Fruit fly (Drosophila melanogaster) whole organism, adult: ENCODE measurements around the gene Gr64e.

Experiments
- CG11617 ChIP-seq: fragments of 200-800 bp; sonication (Bioruptor generic); optimal IDR thresholded peaks from 2 replicates; lab custom pipeline; 2017; ENCODE audit warnings: mild to moderate bottlenecking, missing biosample characterization, missing genetic modification reagents, missing genetic modification characterization
- CG5204 ChIP-seq: fragments of 200-800 bp; sonication (Bioruptor generic); optimal IDR thresholded peaks from 2 replicates; lab custom pipeline; 2016; ENCODE audit warnings: missing biosample characterization, missing genetic modification characterization
- CG7045 ChIP-seq: fragments of 200-800 bp; sonication (Bioruptor generic); optimal IDR thresholded peaks from 2 replicates; lab custom pipeline; 2017; ENCODE audit warnings: missing biosample characterization, mild to moderate bottlenecking, missing genetic modification characterization
- Clk ChIP-seq: fragments of 200-800 bp; sonication (Bioruptor generic); optimal IDR thresholded peaks from 2 replicates; lab custom pipeline; 2017; ENCODE audit warnings: missing biosample characterization, missing genetic modification characterization
- cic ChIP-seq: fragments of 200-800 bp; sonication (Bioruptor generic); optimal IDR thresholded peaks from 2 replicates; lab custom pipeline; 2017; ENCODE audit warnings: missing biosample characterization, mild to moderate bottlenecking, missing genetic modification characterization, moderate library complexity
- cnc ChIP-seq, 2 experiments: fragments of >200 bp; optimal IDR thresholded peaks; 2 replicates each; lab custom pipeline; 2017
- kay ChIP-seq: fragments of 200-800 bp; sonication (Bioruptor generic); peaks from one replicate; lab custom pipeline; 2016; ENCODE audit warnings: missing biosample characterization, missing genetic modification characterization, borderline replicate concordance
- pad ChIP-seq: fragments of 200-800 bp; sonication (Bioruptor generic); optimal IDR thresholded peaks from 3 replicates; lab custom pipeline; 2017; ENCODE audit warnings: missing biosample characterization, missing genetic modification characterization, mild to moderate bottlenecking, moderate library complexity, missing genetic modification reagents

dm6 chr3L:4018228-4018928 lies 13.6 kb upstream of the Gr64e start, which contains the start of gene FoxL1:
- no peak for TF ChIP-seq cic
- no peak for TF ChIP-seq CG7045 (GFP tag; lab: Kevin White, UChicago)
- no peak for TF ChIP-seq CG5204 (GFP tag; lab: Kevin White, UChicago)
- no peak for TF ChIP-seq cnc (optimal IDR thresholded peaks at IDR 0.05; lab: Kevin White, UChicago)
- no peak for TF ChIP-seq kay
- no peak for TF ChIP-seq pad
- TF ChIP-seq Clk, result no peak
- TF ChIP-seq CG11617 (GFP tag; lab: Kevin White, UChicago), result no peak
